Fruit fly (Drosophila melanogaster) whole organism, embryonic: ENCODE results near the gene RpL32.

Experiments used
- Adf1 ChIP-seq: fragments of 200-800 bp; sonication (Bioruptor generic); IDR thresholded peaks from 2 replicates; pipeline ENCODE4 v1.3.6; 2022; ENCODE audit warnings: missing biosample characterization, missing genetic modification characterization
- Bgb ChIP-seq: fragments of 200-800 bp; sonication (Bioruptor generic); IDR thresholded peaks from 2 replicates; pipeline ENCODE4 v1.3.6; 2022; ENCODE audit warnings: missing biosample characterization, missing genetic modification characterization; ENCODE audit not compliant: partially characterized antibody
- CG10565 ChIP-seq: fragments of 200-800 bp; sonication (Bioruptor generic); optimal IDR thresholded peaks from 3 replicates; lab custom pipeline; 2016; ENCODE audit warnings: missing biosample characterization, mild to moderate bottlenecking, missing genetic modification characterization
- CG11723 ChIP-seq: fragments of 200-800 bp; sonication (Bioruptor generic); optimal IDR thresholded peaks from 2 replicates; lab custom pipeline; 2017; ENCODE audit warnings: missing biosample characterization, mild to moderate bottlenecking, missing genetic modification characterization
- CG12236 ChIP-seq: fragments of 200-800 bp; sonication (Bioruptor generic); optimal IDR thresholded peaks from 2 replicates; lab custom pipeline; 2016; ENCODE audit warnings: missing biosample characterization, missing genetic modification characterization
- CG12299 ChIP-seq: fragments of 200-800 bp; sonication (Bioruptor generic); optimal IDR thresholded peaks from 2 replicates; lab custom pipeline; 2018; ENCODE audit warnings: missing biosample characterization, mild to moderate bottlenecking, missing genetic modification characterization
- CG15479 ChIP-seq: fragments of 200-800 bp; sonication (Bioruptor generic); optimal IDR thresholded peaks from 3 replicates; lab custom pipeline; 2019; ENCODE audit warnings: missing biosample characterization, mild to moderate bottlenecking, missing genetic modification characterization, moderate library complexity
- CG15514 ChIP-seq: fragments of 200-800 bp; sonication (Bioruptor generic); optimal IDR thresholded peaks from 3 replicates; lab custom pipeline; 2017; ENCODE audit warnings: missing biosample characterization, missing genetic modification characterization, mild to moderate bottlenecking, moderate library complexity, missing genetic modification reagents
- CG15601 ChIP-seq: fragments of 200-800 bp; sonication (Bioruptor generic); optimal IDR thresholded peaks from 3 replicates; lab custom pipeline; 2019; ENCODE audit warnings: missing biosample characterization, mild to moderate bottlenecking, missing genetic modification characterization, moderate library complexity
- CG1792 ChIP-seq: fragments of 200-800 bp; sonication (Bioruptor generic); optimal IDR thresholded peaks from 2 replicates; lab custom pipeline; 2016; ENCODE audit warnings: missing biosample characterization, missing genetic modification characterization
- CG2202 ChIP-seq: fragments of 200-800 bp; sonication (Bioruptor generic); optimal IDR thresholded peaks from 2 replicates; lab custom pipeline; 2018; ENCODE audit warnings: missing biosample characterization, mild to moderate bottlenecking, missing genetic modification characterization
- CG3726 ChIP-seq: fragments of 200-800 bp; sonication (Bioruptor generic); IDR thresholded peaks from 3 replicates; pipeline ENCODE4, ENCODE4 v1.3.6; 2022; ENCODE audit warnings: missing biosample characterization, missing genetic modification characterization
- CG4404 ChIP-seq: fragments of 200-800 bp; sonication (Bioruptor generic); IDR thresholded peaks from 2 replicates; pipeline ENCODE4 v1.3.6; 2022; ENCODE audit warnings: missing biosample characterization, missing genetic modification characterization
- CG4424 ChIP-seq: fragments of 200-800 bp; sonication (Bioruptor generic); optimal IDR thresholded peaks from 3 replicates; lab custom pipeline; 2016; ENCODE audit warnings: missing biosample characterization, missing genetic modification characterization
- CG4617 ChIP-seq: fragments of 200-800 bp; sonication (Bioruptor generic); optimal IDR thresholded peaks from 3 replicates; lab custom pipeline; 2016; ENCODE audit warnings: missing biosample characterization, missing genetic modification characterization, borderline replicate concordance
- CG5180 ChIP-seq: fragments of 200-800 bp; sonication (Bioruptor generic); optimal IDR thresholded peaks from 3 replicates; lab custom pipeline; 2017; ENCODE audit warnings: missing biosample characterization, missing genetic modification characterization, mild to moderate bottlenecking, moderate library complexity, missing genetic modification reagents
- CG6813 ChIP-seq: fragments of 200-800 bp; sonication (Bioruptor generic); optimal IDR thresholded peaks from 2 replicates; lab custom pipeline; 2017; ENCODE audit warnings: missing biosample characterization, missing genetic modification characterization, mild to moderate bottlenecking, moderate library complexity, missing genetic modification reagents
- CG7271 ChIP-seq: fragments of 200-800 bp; sonication (Bioruptor generic); optimal IDR thresholded peaks from 2 replicates; lab custom pipeline; 2018; ENCODE audit warnings: missing biosample characterization, mild to moderate bottlenecking, missing genetic modification characterization, moderate library complexity
- CG7372 ChIP-seq: fragments of 200-800 bp; sonication (Bioruptor generic); IDR thresholded peaks from 2 replicates; pipeline ENCODE4 v1.3.6; 2022; ENCODE audit warnings: missing biosample characterization, missing genetic modification characterization
- CG7786 ChIP-seq: fragments of 200-800 bp; sonication (Bioruptor generic); optimal IDR thresholded peaks from 2 replicates; lab custom pipeline; 2016; ENCODE audit warnings: missing biosample characterization, missing genetic modification characterization
- CG8281 ChIP-seq: fragments of 200-800 bp; sonication (Bioruptor generic); optimal IDR thresholded peaks from 2 replicates; lab custom pipeline; 2018; ENCODE audit warnings: missing biosample characterization, mild to moderate bottlenecking, missing genetic modification characterization, moderate library complexity
- CG8359 ChIP-seq: fragments of 200-800 bp; sonication (Bioruptor generic); optimal IDR thresholded peaks from 2 replicates; lab custom pipeline; 2017; ENCODE audit warnings: missing biosample characterization, mild to moderate bottlenecking, missing genetic modification characterization, borderline replicate concordance
- CG8478 ChIP-seq: fragments of >200 bp; optimal IDR thresholded peaks from 2 replicates; lab custom pipeline; 2018
- CTCF ChIP-seq: fragments of 200-800 bp; sonication (Bioruptor generic); optimal IDR thresholded peaks from 2 replicates; lab custom pipeline; 2017; ENCODE audit warnings: missing biosample characterization, mild to moderate bottlenecking, missing genetic modification characterization, moderate library complexity
- Nf-YC ChIP-seq: fragments of 200-800 bp; optimal IDR thresholded peaks from 3 replicates; lab custom pipeline; 2019; ENCODE audit warnings: missing biosample characterization, mild to moderate bottlenecking, missing genetic modification characterization, moderate library complexity
- Oaz ChIP-seq: fragments of 200-800 bp; sonication (Bioruptor generic); IDR thresholded peaks from 2 replicates; pipeline ENCODE4 v1.3.6; 2022; ENCODE audit warnings: missing biosample characterization, missing genetic modification characterization
- Optix ChIP-seq: fragments of 200-800 bp; sonication (Bioruptor generic); IDR thresholded peaks from 3 replicates; pipeline ENCODE4 v1.3.6; 2022; ENCODE audit warnings: missing biosample characterization, missing genetic modification characterization
- Rfx ChIP-seq: fragments of 200-800 bp; sonication (Bioruptor generic); IDR thresholded peaks from 2 replicates; pipeline ENCODE4 v1.3.6; 2022; ENCODE audit warnings: missing biosample characterization, missing genetic modification characterization
- Sin3A ChIP-seq: fragments of >200 bp; optimal IDR thresholded peaks from 2 replicates; lab custom pipeline; 2018
- Six4 ChIP-seq: fragments of 200-800 bp; sonication (Bioruptor generic); optimal IDR thresholded peaks from 2 replicates; lab custom pipeline; 2016; ENCODE audit warnings: missing biosample characterization, missing genetic modification characterization
- Sox100B ChIP-seq: fragments of 200-800 bp; sonication (Bioruptor generic); optimal IDR thresholded peaks from 3 replicates; lab custom pipeline; 2018; ENCODE audit warnings: missing biosample characterization, mild to moderate bottlenecking, missing genetic modification characterization
- Trl ChIP-seq, 3 experiments: fragments of >200 bp in 2 of 3; fragments of 200-800 bp in 1 of 3; sonication (Bioruptor generic) in 1 of 3; optimal IDR thresholded peaks; 2 replicates in 1 of 3; 3 replicates in 2 of 3; lab custom pipeline; 2016 to 2017; ENCODE audit warnings: missing biosample characterization in 1 of 3, missing genetic modification characterization in 1 of 3
- Vsx1 ChIP-seq: fragments of 200-800 bp; sonication (Bioruptor generic); optimal IDR thresholded peaks from 2 replicates; lab custom pipeline; 2017; ENCODE audit warnings: missing biosample characterization, mild to moderate bottlenecking, missing genetic modification characterization, missing genetic modification reagents
- Xbp1 ChIP-seq: fragments of 200-800 bp; sonication (Bioruptor generic); optimal IDR thresholded peaks from 3 replicates; lab custom pipeline; 2016; ENCODE audit warnings: missing biosample characterization, mild to moderate bottlenecking, missing genetic modification characterization
- ase ChIP-seq: fragments of 200-800 bp; sonication (Bioruptor generic); IDR thresholded peaks from 3 replicates; pipeline ENCODE4 v1.3.6; 2022; ENCODE audit warnings: missing biosample characterization, missing genetic modification characterization
- az2 ChIP-seq: fragments of 200-800 bp; sonication (Bioruptor generic); optimal IDR thresholded peaks from 3 replicates; lab custom pipeline; 2016; ENCODE audit warnings: missing biosample characterization, missing genetic modification characterization
- bab2 ChIP-seq: fragments of 200-800 bp; sonication (Bioruptor generic); optimal IDR thresholded peaks from 2 replicates; lab custom pipeline; 2016; ENCODE audit warnings: missing biosample characterization, missing genetic modification characterization
- cas ChIP-seq: fragments of 200-800 bp; sonication (Bioruptor generic); IDR thresholded peaks from 2 replicates; pipeline ENCODE4 v1.3.6; 2022; ENCODE audit warnings: missing biosample characterization, missing genetic modification characterization
- danr ChIP-seq: fragments of 200-800 bp; sonication (Bioruptor generic); IDR thresholded peaks from 2 replicates; pipeline ENCODE4 v1.3.6; 2022; ENCODE audit warnings: missing biosample characterization, missing genetic modification characterization
- kah ChIP-seq: fragments of 200-800 bp; sonication (Bioruptor generic); optimal IDR thresholded peaks from 2 replicates; lab custom pipeline; 2018; ENCODE audit warnings: missing biosample characterization, mild to moderate bottlenecking, missing genetic modification characterization
- klu ChIP-seq: fragments of 200-800 bp; sonication (Bioruptor generic); IDR thresholded peaks from 2 replicates; pipeline ENCODE4 v1.3.6; 2022; ENCODE audit warnings: missing biosample characterization, missing genetic modification characterization
- mirr ChIP-seq: fragments of 200-800 bp; sonication (Bioruptor generic); optimal IDR thresholded peaks from 3 replicates; lab custom pipeline; 2018; ENCODE audit warnings: missing biosample characterization, mild to moderate bottlenecking, missing genetic modification characterization
- otp ChIP-seq: fragments of 200-800 bp; sonication (Bioruptor generic); IDR thresholded peaks from 3 replicates; pipeline ENCODE4, ENCODE4 v1.3.6; 2022; ENCODE audit warnings: missing biosample characterization, missing genetic modification characterization
- pan ChIP-seq, 4 experiments: fragments of >200 bp in 3 of 4; fragments of 200-800 bp in 1 of 4; sonication (Bioruptor generic) in 1 of 4; optimal IDR thresholded peaks in 3 of 4; IDR thresholded peaks in 1 of 4; 2 replicates each; pipeline versions ENCODE4 v1.3.6 to Lab custom; 2017 to 2022; ENCODE audit warnings: missing biosample characterization in 2 of 4, missing genetic modification characterization in 2 of 4, mixed read lengths in 1 of 4
- phol ChIP-seq: fragments of 200-800 bp; sonication (Bioruptor generic); optimal IDR thresholded peaks from 3 replicates; lab custom pipeline; 2018; ENCODE audit warnings: missing biosample characterization, mild to moderate bottlenecking, missing genetic modification characterization, moderate library complexity
- tap ChIP-seq: fragments of 200-800 bp; optimal IDR thresholded peaks from 3 replicates; lab custom pipeline; 2019; ENCODE audit warnings: missing biosample characterization, mild to moderate bottlenecking, missing genetic modification characterization, moderate library complexity
- unpg ChIP-seq: fragments of 200-800 bp; sonication (Bioruptor generic); optimal IDR thresholded peaks from 3 replicates; lab custom pipeline; 2018; ENCODE audit warnings: missing biosample characterization, mild to moderate bottlenecking, missing genetic modification characterization, moderate library complexity
- zf30C ChIP-seq: fragments of 200-800 bp; sonication (Bioruptor generic); optimal IDR thresholded peaks from 3 replicates; lab custom pipeline; 2018; ENCODE audit warnings: missing biosample characterization, mild to moderate bottlenecking, missing genetic modification characterization

Gene RpL32

dm6 chr3R:30005332-30005979 lies 40.5 kb downstream of the RpL32 start (continued):
- TF ChIP-seq Sox100B (GFP tag; lab: Kevin White, UChicago): no peak

- peak; percentile 16 for TF ChIP-seq unpg (GFP tag; lab: Kevin White, UChicago)
- TF ChIP-seq CG4617 (GFP tag; lab: Kevin White, UChicago): peak; percentile 28
- no peak for TF ChIP-seq CG8478 (lab: Kevin White, UChicago)
- no peak for TF ChIP-seq Optix
- TF ChIP-seq cas (GFP tag; lab: Robert Waterston, UW): no peak
- peak; percentile 84 for TF ChIP-seq Bgb (GFP tag; lab: Robert Waterston, UW)
- TF ChIP-seq CG15479 (GFP tag; lab: Kevin White, UChicago): no peak
- TF ChIP-seq CG7271 (tag; lab: Kevin White, UChicago): no peak
- no peak for TF ChIP-seq CG8359 (GFP tag; lab: Kevin White, UChicago)
- TF ChIP-seq otp (GFP tag; lab: Robert Waterston, UW): no peak
- TF ChIP-seq Sin3A (lab: Kevin White, UChicago): peak; percentile 84
- no peak for TF ChIP-seq CG12299
- no peak for TF ChIP-seq mirr (GFP tag; lab: Kevin White, UChicago)
- TF ChIP-seq danr (GFP tag; lab: Robert Waterston, UW): no peak
- peak; percentile 48; the same call in 1 of the 2 replicates for TF ChIP-seq Rfx (GFP tag; lab: Robert Waterston, UW)
- no peak for TF ChIP-seq klu (GFP tag; lab: Robert Waterston, UW)
- TF ChIP-seq Xbp1 (GFP tag; lab: Kevin White, UChicago): peak; percentile 35
- no peak for TF ChIP-seq pan (optimal IDR thresholded peaks at IDR 0.05; lab: Kevin White, UChicago)
- TF ChIP-seq pan (GFP tag; optimal IDR thresholded peaks at IDR 0.05 in 1 of 2, IDR thresholded peaks at IDR 0.05 in 1 of 2): no peak
- TF ChIP-seq CG6813: no peak
- TF ChIP-seq kah (GFP tag; lab: Kevin White, UChicago): peak; percentile 75
- TF ChIP-seq Six4: no peak
- TF ChIP-seq CG7786 (GFP tag; lab: Kevin White, UChicago): peak; percentile 7
- TF ChIP-seq CG5180 (GFP tag; lab: Kevin White, UChicago): no peak
- TF ChIP-seq CG15601 (tag; lab: Kevin White, UChicago): peak; percentile 5
- TF ChIP-seq CG10565 (GFP tag; lab: Kevin White, UChicago): no peak
- TF ChIP-seq CG2202 (tag; lab: Kevin White, UChicago): no peak
- TF ChIP-seq tap (tag; lab: Kevin White, UChicago): no peak
- no peak for TF ChIP-seq CG11723 (GFP tag; lab: Kevin White, UChicago)
- peak; percentile 39 for TF ChIP-seq Nf-YC (tag; lab: Kevin White, UChicago)
- TF ChIP-seq Adf1 (GFP tag; lab: Robert Waterston, UW): 0 out of 2 replicates have a peak, but pooled peaks have one; percentile 7
- no peak for TF ChIP-seq ase (GFP tag; lab: Robert Waterston, UW)
- TF ChIP-seq Vsx1 (GFP tag; lab: Kevin White, UChicago): no peak
- TF ChIP-seq Trl (optimal IDR thresholded peaks at IDR 0.05; lab: Kevin White, UChicago): no peak
- peak; percentile 0 for TF ChIP-seq Trl (GFP tag; optimal IDR thresholded peaks at IDR 0.05; lab: Kevin White, UChicago)
- peak; percentile 85 for TF ChIP-seq CG15514 (GFP tag; lab: Kevin White, UChicago)
- 0 out of 2 replicates have a peak, but pooled peaks have one; percentile 35 for TF ChIP-seq CG7372 (GFP tag; lab: Robert Waterston, UW)
- no peak for TF ChIP-seq CG8281 (tag; lab: Kevin White, UChicago)
- no peak for TF ChIP-seq CG4404 (GFP tag; lab: Robert Waterston, UW)
- no peak for TF ChIP-seq az2 (GFP tag; lab: Kevin White, UChicago)
- no peak for TF ChIP-seq CG3726 (GFP tag; lab: Robert Waterston, UW)
- no peak for TF ChIP-seq zf30C
- peak; percentile 16 for TF ChIP-seq bab2 (GFP tag; lab: Kevin White, UChicago)
- TF ChIP-seq Oaz: no peak
- TF ChIP-seq CG12236: no peak
- no peak for TF ChIP-seq CG4424 (GFP tag; lab: Kevin White, UChicago)
- TF ChIP-seq CG1792: no peak
- TF ChIP-seq phol: peak; percentile 92
- TF ChIP-seq CTCF (GFP tag; lab: Kevin White, UChicago): peak; percentile 37
Measured at dm6 chr3R:30004648-30005047, 41.3 kb downstream of the RpL32 start, which contains the start of the genes Nlp and Nph. Gene Nlp, plus strand, starts transcription at chr3R:30004785. Gene Nph, minus strand, starts transcription at chr3R:30004861.
